Fruit fly (Drosophila melanogaster) whole organism, embryonic: ENCODE results near the gene Dis3.

Experiments
- Bteb2 ChIP-seq: fragments of 200-800 bp; sonication (Bioruptor generic); optimal IDR thresholded peaks from 2 replicates; lab custom pipeline; 2016; ENCODE audit warnings: missing biosample characterization, missing genetic modification characterization
- C15 ChIP-seq: fragments of 200-800 bp; sonication (Bioruptor generic); IDR thresholded peaks from 3 replicates; pipeline ENCODE4 v1.3.6; 2022; ENCODE audit warnings: missing biosample characterization, missing genetic modification characterization
- CG11398 ChIP-seq: fragments of 200-800 bp; sonication (Bioruptor generic); optimal IDR thresholded peaks from 2 replicates; lab custom pipeline; 2016; ENCODE audit warnings: missing biosample characterization, missing genetic modification characterization
- CG14667 ChIP-seq: fragments of 200-800 bp; sonication (Bioruptor generic); IDR thresholded peaks from 2 replicates; pipeline ENCODE4 v1.3.6; 2022; ENCODE audit warnings: missing biosample characterization, missing genetic modification characterization
- CG1647 ChIP-seq: fragments of 200-800 bp; sonication (Bioruptor generic); optimal IDR thresholded peaks from 3 replicates; lab custom pipeline; 2016; ENCODE audit warnings: missing biosample characterization, missing genetic modification characterization
- CG17186 ChIP-seq: fragments of 200-800 bp; sonication (Bioruptor generic); optimal IDR thresholded peaks from 3 replicates; lab custom pipeline; 2017; ENCODE audit warnings: missing biosample characterization, missing genetic modification reagents, missing genetic modification characterization
- CG18476 ChIP-seq: fragments of 200-800 bp; sonication (Bioruptor generic); optimal IDR thresholded peaks from 2 replicates; lab custom pipeline; 2016; ENCODE audit warnings: missing biosample characterization, mild to moderate bottlenecking, missing genetic modification characterization
- CG18599 ChIP-seq: fragments of 200-800 bp; sonication (Bioruptor generic); optimal IDR thresholded peaks from 3 replicates; lab custom pipeline; 2017; ENCODE audit warnings: missing biosample characterization, missing genetic modification characterization, mild to moderate bottlenecking, moderate library complexity, missing genetic modification reagents
- CG30020 ChIP-seq: fragments of 200-800 bp; optimal IDR thresholded peaks from 2 replicates; lab custom pipeline; 2019; ENCODE audit warnings: missing biosample characterization, mild to moderate bottlenecking, missing genetic modification characterization, moderate library complexity
- CG32772 ChIP-seq: fragments of 200-800 bp; sonication (Bioruptor generic); IDR thresholded peaks from 2 replicates; pipeline ENCODE4 v1.3.6; 2022; ENCODE audit warnings: missing biosample characterization, missing genetic modification characterization
- CG3281 ChIP-seq: fragments of 200-800 bp; sonication (Bioruptor generic); optimal IDR thresholded peaks from 3 replicates; lab custom pipeline; 2017; ENCODE audit warnings: missing biosample characterization, mild to moderate bottlenecking, missing genetic modification characterization
- CG33557 ChIP-seq: fragments of 200-800 bp; sonication (Bioruptor generic); optimal IDR thresholded peaks from 2 replicates; lab custom pipeline; 2019; ENCODE audit warnings: missing biosample characterization, mild to moderate bottlenecking, missing genetic modification characterization, moderate library complexity
- CG34224 ChIP-seq: fragments of 200-800 bp; sonication (Bioruptor generic); IDR thresholded peaks from 3 replicates; pipeline ENCODE4 v1.3.6; 2022; ENCODE audit warnings: missing biosample characterization, missing genetic modification characterization; ENCODE audit not compliant: partially characterized antibody
- CG3838 ChIP-seq: fragments of 200-800 bp; sonication (Bioruptor generic); optimal IDR thresholded peaks from 3 replicates; lab custom pipeline; 2016; ENCODE audit warnings: missing biosample characterization, missing genetic modification characterization
- CG6689 ChIP-seq: fragments of 200-800 bp; sonication (Bioruptor generic); IDR thresholded peaks from 2 replicates; pipeline ENCODE4 v1.3.6; 2022; ENCODE audit warnings: missing biosample characterization, missing genetic modification characterization
- CG6765 ChIP-seq: fragments of 200-800 bp; sonication (Bioruptor generic); optimal IDR thresholded peaks from 3 replicates; lab custom pipeline; 2017; ENCODE audit warnings: missing biosample characterization, mild to moderate bottlenecking, missing genetic modification characterization
- CG8281 ChIP-seq: fragments of 200-800 bp; sonication (Bioruptor generic); optimal IDR thresholded peaks from 2 replicates; lab custom pipeline; 2018; ENCODE audit warnings: missing biosample characterization, mild to moderate bottlenecking, missing genetic modification characterization, moderate library complexity
- CG8290 ChIP-seq, 3 experiments: fragments of 200-800 bp; sonication (Bioruptor generic); optimal IDR thresholded peaks; 2 replicates each; lab custom pipeline; 2016 to 2019; ENCODE audit warnings: missing biosample characterization in 3 of 3, missing genetic modification characterization in 3 of 3, mild to moderate bottlenecking in 2 of 3, moderate library complexity in 1 of 3
- CG8388 ChIP-seq: fragments of 200-800 bp; sonication (Bioruptor generic); optimal IDR thresholded peaks from 2 replicates; lab custom pipeline; 2019; ENCODE audit warnings: missing biosample characterization, mild to moderate bottlenecking, missing genetic modification characterization, moderate library complexity
- CG9437 ChIP-seq: fragments of 200-800 bp; sonication (Bioruptor generic); optimal IDR thresholded peaks from 2 replicates; lab custom pipeline; 2018; ENCODE audit warnings: missing biosample characterization, mild to moderate bottlenecking, missing genetic modification characterization
- CG9817 ChIP-seq: fragments of 200-800 bp; sonication (Bioruptor generic); optimal IDR thresholded peaks from 2 replicates; lab custom pipeline; 2018; ENCODE audit warnings: missing biosample characterization, mild to moderate bottlenecking, missing genetic modification characterization, moderate library complexity
- CoRest ChIP-seq: fragments of 200-800 bp; sonication (Bioruptor generic); optimal IDR thresholded peaks from 3 replicates; lab custom pipeline; 2018; ENCODE audit warnings: missing biosample characterization, mild to moderate bottlenecking, missing genetic modification characterization, moderate library complexity
- D ChIP-seq, 2 experiments: fragments of 200-800 bp in 1 of 2; fragments of >200 bp in 1 of 2; sonication (Bioruptor generic) in 1 of 2; optimal IDR thresholded peaks; 2 replicates in 1 of 2; 3 replicates in 1 of 2; lab custom pipeline; 2017; ENCODE audit warnings: mild to moderate bottlenecking in 1 of 2, missing biosample characterization in 1 of 2, missing genetic modification characterization in 1 of 2, missing genetic modification reagents in 1 of 2
- ERR ChIP-seq: fragments of 200-800 bp; sonication (Bioruptor generic); optimal IDR thresholded peaks from 2 replicates; lab custom pipeline; 2016; ENCODE audit warnings: missing biosample characterization, missing genetic modification characterization
- H2.0 ChIP-seq: fragments of 200-800 bp; sonication (Bioruptor generic); IDR thresholded peaks from 2 replicates; pipeline ENCODE4 v1.3.6; 2022; ENCODE audit warnings: missing biosample characterization, missing genetic modification characterization
- HLH54F ChIP-seq: fragments of 200-800 bp; sonication (Bioruptor generic); optimal IDR thresholded peaks from 3 replicates; lab custom pipeline; 2016; ENCODE audit warnings: missing biosample characterization, missing genetic modification characterization
- Hand ChIP-seq: fragments of 200-800 bp; sonication (Bioruptor generic); optimal IDR thresholded peaks from 2 replicates; lab custom pipeline; 2017; ENCODE audit warnings: mild to moderate bottlenecking, missing biosample characterization, missing genetic modification reagents, missing genetic modification characterization
- Hmr ChIP-seq: fragments of 200-800 bp; sonication (Bioruptor generic); optimal IDR thresholded peaks from 3 replicates; lab custom pipeline; 2017; ENCODE audit warnings: mild to moderate bottlenecking, missing biosample characterization, missing genetic modification reagents, missing genetic modification characterization
- Mad ChIP-seq: fragments of 200-800 bp; sonication (Bioruptor generic); optimal IDR thresholded peaks from 2 replicates; lab custom pipeline; 2016; ENCODE audit warnings: missing biosample characterization, missing genetic modification characterization
- Spps ChIP-seq: fragments of 200-800 bp; sonication (Bioruptor generic); optimal IDR thresholded peaks from 2 replicates; lab custom pipeline; 2018; ENCODE audit warnings: missing biosample characterization, mild to moderate bottlenecking, missing genetic modification characterization
- Sry-δ ChIP-seq: fragments of 200-800 bp; sonication (Bioruptor generic); optimal IDR thresholded peaks from 2 replicates; lab custom pipeline; 2016; ENCODE audit warnings: missing biosample characterization, missing genetic modification characterization
- Ssrp ChIP-seq: fragments of 200-800 bp; sonication (Bioruptor generic); optimal IDR thresholded peaks from 2 replicates; lab custom pipeline; 2018; ENCODE audit warnings: missing biosample characterization, mild to moderate bottlenecking, missing genetic modification characterization, moderate library complexity
- Taf1 ChIP-seq: fragments of 200-800 bp; sonication (Bioruptor generic); IDR thresholded peaks from 2 replicates; pipeline ENCODE4 v1.3.6; 2022; ENCODE audit warnings: missing biosample characterization, missing genetic modification characterization
- Trl ChIP-seq, 3 experiments: fragments of >200 bp in 2 of 3; fragments of 200-800 bp in 1 of 3; sonication (Bioruptor generic) in 1 of 3; optimal IDR thresholded peaks; 2 replicates in 1 of 3; 3 replicates in 2 of 3; lab custom pipeline; 2016 to 2017; ENCODE audit warnings: missing biosample characterization in 1 of 3, missing genetic modification characterization in 1 of 3
- Xbp1 ChIP-seq: fragments of 200-800 bp; sonication (Bioruptor generic); optimal IDR thresholded peaks from 3 replicates; lab custom pipeline; 2016; ENCODE audit warnings: missing biosample characterization, mild to moderate bottlenecking, missing genetic modification characterization
- br ChIP-seq: fragments of >200 bp; optimal IDR thresholded peaks from 2 replicates; lab custom pipeline; 2017
- croc ChIP-seq: fragments of 200-800 bp; sonication (Bioruptor generic); conservative IDR thresholded peaks from 3 replicates; pipeline ENCODE4 v1.3.6; 2022; ENCODE audit warnings: missing biosample characterization, missing genetic modification characterization
- dimm ChIP-seq: fragments of 200-800 bp; sonication (Bioruptor generic); IDR thresholded peaks from 2 replicates; pipeline ENCODE4 v1.3.6; 2022; ENCODE audit warnings: missing biosample characterization, missing genetic modification characterization
- disco-r ChIP-seq: fragments of 200-800 bp; sonication (Bioruptor generic); optimal IDR thresholded peaks from 2 replicates; lab custom pipeline; 2016; ENCODE audit warnings: missing biosample characterization, missing genetic modification characterization
- gcm ChIP-seq: fragments of 200-800 bp; sonication (Bioruptor generic); optimal IDR thresholded peaks from 2 replicates; lab custom pipeline; 2019; ENCODE audit warnings: missing biosample characterization, mild to moderate bottlenecking, missing genetic modification characterization, moderate library complexity
- gfzf ChIP-seq: fragments of 200-800 bp; sonication (Bioruptor generic); optimal IDR thresholded peaks from 2 replicates; lab custom pipeline; 2016; ENCODE audit warnings: missing biosample characterization, mild to moderate bottlenecking, missing genetic modification characterization, moderate library complexity
- gt ChIP-seq: fragments of 200-800 bp; sonication (Bioruptor generic); IDR thresholded peaks from 2 replicates; pipeline ENCODE4 v1.3.6; 2022; ENCODE audit warnings: missing biosample characterization, missing genetic modification characterization
- h ChIP-seq: fragments of >200 bp; optimal IDR thresholded peaks from 2 replicates; lab custom pipeline; 2017
- inv ChIP-seq: fragments of 200-800 bp; sonication (Bioruptor generic); IDR thresholded peaks from 2 replicates; pipeline ENCODE4 v1.3.6; 2022; ENCODE audit warnings: missing biosample characterization, missing genetic modification characterization; ENCODE audit not compliant: partially characterized antibody
- pnt ChIP-seq: fragments of 200-800 bp; sonication (Bioruptor generic); optimal IDR thresholded peaks from 3 replicates; lab custom pipeline; 2016; ENCODE audit warnings: missing biosample characterization, missing genetic modification characterization
- row ChIP-seq: fragments of 200-800 bp; sonication (Bioruptor generic); IDR thresholded peaks from 3 replicates; pipeline ENCODE4 v1.3.6; 2022; ENCODE audit warnings: missing biosample characterization, missing genetic modification characterization
- scrt ChIP-seq: fragments of 200-800 bp; sonication (Bioruptor generic); optimal IDR thresholded peaks from 2 replicates; lab custom pipeline; 2018; ENCODE audit warnings: missing biosample characterization, mild to moderate bottlenecking, missing genetic modification characterization, moderate library complexity
- zen ChIP-seq: fragments of 200-800 bp; sonication (Bioruptor generic); optimal IDR thresholded peaks from 3 replicates; lab custom pipeline; 2018; ENCODE audit warnings: missing biosample characterization, mild to moderate bottlenecking, missing genetic modification characterization, moderate library complexity

The Dis3 gene

dm6 chr3R:24294784-24295555 lies 38.3 kb upstream of the Dis3 start, which contains the start of gene crb (continued):
- no peak for TF ChIP-seq Trl (optimal IDR thresholded peaks at IDR 0.05; lab: Kevin White, UChicago)
- peak; percentile 68 for TF ChIP-seq Trl (GFP tag; optimal IDR thresholded peaks at IDR 0.05; lab: Kevin White, UChicago)
- peak; percentile 34 for TF ChIP-seq CG33557 (GFP tag; lab: Kevin White, UChicago)
- no peak for TF ChIP-seq CG3838 (GFP tag; lab: Kevin White, UChicago)
- peak; percentile 38; the same call in 1 of the 2 replicates for TF ChIP-seq CG6689
- TF ChIP-seq CoRest (tag; lab: Kevin White, UChicago), result peak; percentile 54
- TF ChIP-seq ERR (GFP tag; lab: Kevin White, UChicago), result peak; percentile 35
- TF ChIP-seq CG9437, result peak; percentile 36
- no peak for TF ChIP-seq croc (GFP tag; lab: Robert Waterston, UW)
- no peak for TF ChIP-seq Ssrp (tag; lab: Kevin White, UChicago)
- TF ChIP-seq C15 (GFP tag; lab: Robert Waterston, UW), result no peak
- peak; percentile 93 for TF ChIP-seq gfzf
- no peak for TF ChIP-seq CG14667 (GFP tag; lab: Robert Waterston, UW)
- TF ChIP-seq disco-r (GFP tag; lab: Kevin White, UChicago), result no peak
- TF ChIP-seq CG8388 (GFP tag; lab: Kevin White, UChicago), result peak; percentile 14
- TF ChIP-seq dimm (GFP tag; lab: Robert Waterston, UW), result no peak
- no peak for TF ChIP-seq br
- peak; percentile 86 for TF ChIP-seq row (GFP tag; lab: Robert Waterston, UW)
- TF ChIP-seq scrt, result peak; percentile 23
- no peak for TF ChIP-seq CG9817 (tag; lab: Kevin White, UChicago)
- TF ChIP-seq gt (GFP tag; lab: Robert Waterston, UW), result no peak
- TF ChIP-seq HLH54F (GFP tag; lab: Kevin White, UChicago), result peak; percentile 33
- TF ChIP-seq Spps (tag; lab: Kevin White, UChicago), result no peak
- TF ChIP-seq Hand (GFP tag; lab: Kevin White, UChicago), result no peak
- TF ChIP-seq CG8281 (tag; lab: Kevin White, UChicago), result no peak
- no peak for TF ChIP-seq h (lab: Kevin White, UChicago)
- 0 out of 2 replicates have a peak, but pooled peaks have one; percentile 24 for TF ChIP-seq H2.0 (GFP tag; lab: Robert Waterston, UW)
- TF ChIP-seq Bteb2 (GFP tag; lab: Kevin White, UChicago), result peak; percentile 29
- no peak for TF ChIP-seq Taf1
- peak; percentile 36 for TF ChIP-seq CG8290 (GFP tag; optimal IDR thresholded peaks at IDR 0.05; lab: Kevin White, UChicago)
- TF ChIP-seq CG8290 (tag; optimal IDR thresholded peaks at IDR 0.05; lab: Kevin White, UChicago), result peak in 1 of 2 experiments; percentile 91
- peak; percentile 13 for TF ChIP-seq CG30020 (tag; lab: Kevin White, UChicago)
- peak; percentile 13 for TF ChIP-seq CG18476 (GFP tag; lab: Kevin White, UChicago)
- no peak for TF ChIP-seq CG32772
- TF ChIP-seq D (optimal IDR thresholded peaks at IDR 0.05; lab: Kevin White, UChicago), result no peak
- no peak for TF ChIP-seq D (GFP tag; optimal IDR thresholded peaks at IDR 0.05; lab: Kevin White, UChicago)
- peak; percentile 82 for TF ChIP-seq Hmr
- TF ChIP-seq CG34224 (GFP tag; lab: Robert Waterston, UW), result peak; percentile 64; the same call in 2 of the 3 replicates
- TF ChIP-seq Sry-δ (GFP tag; lab: Kevin White, UChicago), result peak; percentile 18
- TF ChIP-seq inv (GFP tag; lab: Robert Waterston, UW), result peak; percentile 40; the same call in 1 of the 2 replicates
- no peak for TF ChIP-seq CG1647 (GFP tag; lab: Kevin White, UChicago)
- peak; percentile 49 for TF ChIP-seq Xbp1 (GFP tag; lab: Kevin White, UChicago)
- peak; percentile 42 for TF ChIP-seq Mad (GFP tag; lab: Kevin White, UChicago)
- TF ChIP-seq CG17186 (GFP tag; lab: Kevin White, UChicago), result no peak
- peak; percentile 49 for TF ChIP-seq zen (tag; lab: Kevin White, UChicago)
- no peak for TF ChIP-seq pnt (GFP tag; lab: Kevin White, UChicago)
- TF ChIP-seq gcm (GFP tag; lab: Kevin White, UChicago), result peak; percentile 45
- peak; percentile 43 for TF ChIP-seq CG3281 (GFP tag; lab: Kevin White, UChicago)
- peak; percentile 44 for TF ChIP-seq CG18599 (GFP tag; lab: Kevin White, UChicago)
- no peak for TF ChIP-seq CG11398 (GFP tag; lab: Kevin White, UChicago)
- TF ChIP-seq CG6765 (GFP tag; lab: Kevin White, UChicago), result no peak
